Worm (Caenorhabditis elegans): Measurements from ENCODE around the gene ZK1236.1.

DNA sequence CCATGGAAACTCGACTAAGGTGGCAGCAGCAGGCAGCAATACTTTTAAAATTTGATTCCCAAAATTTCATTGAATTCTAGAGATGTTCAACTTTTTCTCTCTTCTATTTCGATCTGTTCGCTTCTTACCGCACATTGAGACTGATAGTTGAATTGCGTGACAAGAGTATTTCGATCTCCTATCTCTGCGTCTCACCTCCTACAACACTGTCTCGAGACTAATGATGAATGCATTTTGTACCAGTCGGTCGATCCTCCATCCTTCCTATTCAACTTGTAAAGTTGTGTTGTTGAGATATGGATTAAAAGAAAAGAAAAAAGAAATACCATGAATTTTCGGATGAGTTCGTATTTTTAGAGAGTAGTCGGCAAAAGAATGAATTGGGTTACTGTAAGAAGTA is 22.1 kb downstream of the ZK1236.1 start:
- no peak for TF ChIP-seq W03F9.2 (tag; optimal IDR thresholded peaks at IDR 0.05)
- no peak for TF ChIP-seq dao-5 (tag; optimal IDR thresholded peaks at IDR 0.05)
